Fruit fly (Drosophila melanogaster) whole organism, embryonic: ENCODE measurements around the gene Trf.
A peak's percentile ranks its signal among the peaks of the same experiment; 100 is the strongest.

Source experiments
- BtbVII ChIP-seq: fragments of 200-800 bp; sonication (Bioruptor generic); optimal IDR thresholded peaks from 3 replicates; lab custom pipeline; 2017; ENCODE audit warnings: missing biosample characterization, mild to moderate bottlenecking, missing genetic modification characterization
- Bteb2 ChIP-seq: fragments of 200-800 bp; sonication (Bioruptor generic); optimal IDR thresholded peaks from 2 replicates; lab custom pipeline; 2016; ENCODE audit warnings: missing biosample characterization, missing genetic modification characterization
- CG10321 ChIP-seq: fragments of 200-800 bp; sonication (Bioruptor generic); IDR thresholded peaks from 2 replicates; pipeline ENCODE4 v1.3.6; 2022; ENCODE audit warnings: missing biosample characterization, missing genetic modification characterization
- CG11398 ChIP-seq: fragments of 200-800 bp; sonication (Bioruptor generic); optimal IDR thresholded peaks from 2 replicates; lab custom pipeline; 2016; ENCODE audit warnings: missing biosample characterization, missing genetic modification characterization
- CG14860 ChIP-seq: fragments of 200-800 bp; sonication (Bioruptor generic); IDR thresholded peaks from 3 replicates; pipeline ENCODE4 v1.3.6; 2022; ENCODE audit warnings: missing biosample characterization, missing genetic modification characterization; ENCODE audit not compliant: partially characterized antibody
- CG15269 ChIP-seq: fragments of 200-800 bp; sonication (Bioruptor generic); optimal IDR thresholded peaks from 2 replicates; lab custom pipeline; 2018; ENCODE audit warnings: missing biosample characterization, mild to moderate bottlenecking, missing genetic modification characterization, moderate library complexity
- CG1602 ChIP-seq: fragments of 200-800 bp; sonication (Bioruptor generic); optimal IDR thresholded peaks from 3 replicates; lab custom pipeline; 2016; ENCODE audit warnings: missing biosample characterization, missing genetic modification characterization
- CG16813 ChIP-seq: fragments of 200-800 bp; sonication (Bioruptor generic); IDR thresholded peaks from 3 replicates; pipeline ENCODE4 v1.3.6; 2022; ENCODE audit warnings: missing biosample characterization, missing genetic modification characterization; ENCODE audit not compliant: partially characterized antibody
- CG17186 ChIP-seq: fragments of 200-800 bp; sonication (Bioruptor generic); optimal IDR thresholded peaks from 3 replicates; lab custom pipeline; 2017; ENCODE audit warnings: missing biosample characterization, missing genetic modification reagents, missing genetic modification characterization
- CG1832 ChIP-seq: fragments of 200-800 bp; sonication (Bioruptor generic); optimal IDR thresholded peaks from 2 replicates; lab custom pipeline; 2017; ENCODE audit warnings: missing biosample characterization, mild to moderate bottlenecking, missing genetic modification characterization, inconsistent platforms
- CG2199 ChIP-seq: fragments of 200-800 bp; sonication (Bioruptor generic); IDR thresholded peaks from 3 replicates; pipeline ENCODE4 v1.3.6; 2022; ENCODE audit warnings: missing biosample characterization, missing genetic modification characterization
- CG2889 ChIP-seq: fragments of 200-800 bp; sonication (Bioruptor generic); IDR thresholded peaks from 3 replicates; pipeline ENCODE4 v1.3.6; 2022; ENCODE audit warnings: missing biosample characterization, missing genetic modification characterization
- CG6854 ChIP-seq: fragments of 200-800 bp; sonication (Bioruptor generic); optimal IDR thresholded peaks from 3 replicates; lab custom pipeline; 2017; ENCODE audit warnings: missing biosample characterization, mild to moderate bottlenecking, missing genetic modification characterization
- CG7271 ChIP-seq: fragments of 200-800 bp; sonication (Bioruptor generic); optimal IDR thresholded peaks from 2 replicates; lab custom pipeline; 2018; ENCODE audit warnings: missing biosample characterization, mild to moderate bottlenecking, missing genetic modification characterization, moderate library complexity
- CG7745 ChIP-seq: fragments of 200-800 bp; sonication (Bioruptor generic); optimal IDR thresholded peaks from 2 replicates; lab custom pipeline; 2018; ENCODE audit warnings: missing biosample characterization, mild to moderate bottlenecking, missing genetic modification characterization, moderate library complexity
- CG9609 ChIP-seq: fragments of 200-800 bp; sonication (Bioruptor generic); optimal IDR thresholded peaks from 3 replicates; lab custom pipeline; 2016; ENCODE audit warnings: missing biosample characterization, missing genetic modification characterization
- D ChIP-seq, 2 experiments: fragments of 200-800 bp in 1 of 2; fragments of >200 bp in 1 of 2; sonication (Bioruptor generic) in 1 of 2; optimal IDR thresholded peaks; 2 replicates in 1 of 2; 3 replicates in 1 of 2; lab custom pipeline; 2017; ENCODE audit warnings: mild to moderate bottlenecking in 1 of 2, missing biosample characterization in 1 of 2, missing genetic modification characterization in 1 of 2, missing genetic modification reagents in 1 of 2
- Doc3 ChIP-seq: fragments of 200-800 bp; sonication (Bioruptor generic); IDR thresholded peaks from 3 replicates; pipeline ENCODE4 v1.3.6; 2022; ENCODE audit warnings: missing biosample characterization, missing genetic modification characterization; ENCODE audit not compliant: partially characterized antibody
- Drgx ChIP-seq: fragments of 200-800 bp; sonication (Bioruptor generic); IDR thresholded peaks from 2 replicates; pipeline ENCODE4 v1.3.6; 2022; ENCODE audit warnings: missing biosample characterization, missing genetic modification characterization
- E2f2 ChIP-seq: fragments of 200-800 bp; sonication (Bioruptor generic); IDR thresholded peaks from 2 replicates; pipeline ENCODE4 v1.3.6; 2022; ENCODE audit warnings: missing biosample characterization, missing genetic modification characterization
- ERR ChIP-seq: fragments of 200-800 bp; sonication (Bioruptor generic); optimal IDR thresholded peaks from 2 replicates; lab custom pipeline; 2016; ENCODE audit warnings: missing biosample characterization, missing genetic modification characterization
- HLHmδ ChIP-seq: fragments of 200-800 bp; sonication (Bioruptor generic); optimal IDR thresholded peaks from 2 replicates; lab custom pipeline; 2018; ENCODE audit warnings: missing biosample characterization, mild to moderate bottlenecking, missing genetic modification characterization, moderate library complexity
- Jarid2 ChIP-seq: fragments of 200-800 bp; sonication (Bioruptor generic); optimal IDR thresholded peaks from 3 replicates; lab custom pipeline; 2017; ENCODE audit warnings: mild to moderate bottlenecking, missing biosample characterization, missing genetic modification reagents, missing genetic modification characterization
- Med ChIP-seq: fragments of 200-800 bp; sonication (Bioruptor generic); peaks from one replicate; lab custom pipeline; 2016; ENCODE audit warnings: missing biosample characterization, missing genetic modification characterization, mild to moderate bottlenecking, inconsistent platforms, moderate library complexity
- NFAT ChIP-seq: fragments of 200-800 bp; sonication (Bioruptor generic); IDR thresholded peaks from 2 replicates; pipeline ENCODE4 v1.3.6; 2022; ENCODE audit warnings: missing biosample characterization, missing genetic modification characterization
- Poxn ChIP-seq: fragments of 200-800 bp; sonication (Bioruptor generic); IDR thresholded peaks from 2 replicates; pipeline ENCODE4 v1.3.6; 2022; ENCODE audit warnings: missing biosample characterization, missing genetic modification characterization
- Scr ChIP-seq: fragments of 200-800 bp; sonication (Bioruptor generic); IDR thresholded peaks from 2 replicates; pipeline ENCODE4 v1.3.6; 2022; ENCODE audit warnings: missing biosample characterization, missing genetic modification characterization; ENCODE audit not compliant: partially characterized antibody
- Side ChIP-seq: fragments of 200-800 bp; sonication (Bioruptor generic); optimal IDR thresholded peaks from 2 replicates; lab custom pipeline; 2016; ENCODE audit warnings: missing biosample characterization, missing genetic modification characterization
- Xrp1 ChIP-seq: fragments of 200-800 bp; sonication (Bioruptor generic); IDR thresholded peaks from 2 replicates; pipeline ENCODE4 v1.3.6; 2022; ENCODE audit warnings: missing biosample characterization, missing genetic modification characterization
- YL-1 ChIP-seq: fragments of 200-800 bp; sonication (Bioruptor generic); optimal IDR thresholded peaks from 3 replicates; lab custom pipeline; 2017; ENCODE audit warnings: missing biosample characterization, mild to moderate bottlenecking, missing genetic modification characterization
- ab ChIP-seq: fragments of 200-800 bp; sonication (Bioruptor generic); optimal IDR thresholded peaks from 2 replicates; lab custom pipeline; 2016; ENCODE audit warnings: missing biosample characterization, missing genetic modification characterization
- br ChIP-seq: fragments of >200 bp; optimal IDR thresholded peaks from 2 replicates; lab custom pipeline; 2017
- chif ChIP-seq, 2 experiments: fragments of 200-800 bp; sonication (Bioruptor generic); optimal IDR thresholded peaks; 3 replicates each; lab custom pipeline; 2016; ENCODE audit warnings: missing biosample characterization in 2 of 2, missing genetic modification characterization in 2 of 2
- chn ChIP-seq: fragments of 200-800 bp; sonication (Bioruptor generic); optimal IDR thresholded peaks from 2 replicates; lab custom pipeline; 2016; ENCODE audit warnings: missing biosample characterization, missing genetic modification characterization
- ci ChIP-seq: fragments of 200-800 bp; sonication (Bioruptor generic); IDR thresholded peaks from 3 replicates; pipeline ENCODE4 v1.3.6; 2022; ENCODE audit warnings: missing biosample characterization, missing genetic modification characterization
- croc ChIP-seq: fragments of 200-800 bp; sonication (Bioruptor generic); conservative IDR thresholded peaks from 3 replicates; pipeline ENCODE4 v1.3.6; 2022; ENCODE audit warnings: missing biosample characterization, missing genetic modification characterization
- gsb-n ChIP-seq: fragments of 200-800 bp; sonication (Bioruptor generic); optimal IDR thresholded peaks from 3 replicates; lab custom pipeline; 2018; ENCODE audit warnings: missing biosample characterization, mild to moderate bottlenecking, missing genetic modification characterization
- hbn ChIP-seq: fragments of 200-800 bp; sonication (Bioruptor generic); IDR thresholded peaks from 2 replicates; pipeline ENCODE4 v1.3.6; 2022; ENCODE audit warnings: missing biosample characterization, missing genetic modification characterization; ENCODE audit not compliant: partially characterized antibody
- hkb ChIP-seq, 2 experiments: fragments of 200-800 bp in 1 of 2; fragments of >200 bp in 1 of 2; sonication (Bioruptor generic) in 1 of 2; IDR thresholded peaks in 1 of 2; optimal IDR thresholded peaks in 1 of 2; 2 replicates each; pipeline versions ENCODE4 v1.3.6 to Lab custom; 2017 to 2022; ENCODE audit warnings: missing biosample characterization in 1 of 2, missing genetic modification characterization in 1 of 2
- hth ChIP-seq: fragments of >200 bp; optimal IDR thresholded peaks from 2 replicates; lab custom pipeline; 2017; ENCODE audit warnings: inconsistent platforms
- jumu ChIP-seq: fragments of 200-800 bp; sonication (Bioruptor generic); optimal IDR thresholded peaks from 3 replicates; lab custom pipeline; 2016; ENCODE audit warnings: missing biosample characterization, missing genetic modification characterization
- lab ChIP-seq: fragments of 200-800 bp; sonication (Bioruptor generic); optimal IDR thresholded peaks from 3 replicates; lab custom pipeline; 2017; ENCODE audit warnings: missing biosample characterization, missing genetic modification characterization, mild to moderate bottlenecking, moderate library complexity, missing genetic modification reagents
- mam ChIP-seq: fragments of 200-800 bp; sonication (Bioruptor generic); optimal IDR thresholded peaks from 3 replicates; lab custom pipeline; 2016; ENCODE audit warnings: missing biosample characterization, missing genetic modification characterization
- nom ChIP-seq: fragments of 200-800 bp; sonication (Bioruptor generic); optimal IDR thresholded peaks from 2 replicates; lab custom pipeline; 2017; ENCODE audit warnings: missing biosample characterization, missing genetic modification characterization, mild to moderate bottlenecking, moderate library complexity, missing genetic modification reagents
- otp ChIP-seq: fragments of 200-800 bp; sonication (Bioruptor generic); IDR thresholded peaks from 3 replicates; pipeline ENCODE4, ENCODE4 v1.3.6; 2022; ENCODE audit warnings: missing biosample characterization, missing genetic modification characterization
- pfk ChIP-seq: fragments of 200-800 bp; sonication (Bioruptor generic); optimal IDR thresholded peaks from 2 replicates; lab custom pipeline; 2018; ENCODE audit warnings: missing biosample characterization, mild to moderate bottlenecking, missing genetic modification characterization, moderate library complexity
- rib ChIP-seq: fragments of 200-800 bp; sonication (Bioruptor generic); IDR thresholded peaks from 2 replicates; pipeline ENCODE4 v1.3.6; 2022; ENCODE audit warnings: missing biosample characterization, missing genetic modification characterization
- wdn ChIP-seq: fragments of 200-800 bp; sonication (Bioruptor generic); IDR thresholded peaks from 2 replicates; pipeline ENCODE4 v1.3.6; 2022; ENCODE audit warnings: missing biosample characterization, missing genetic modification characterization
- zfh1 ChIP-seq: fragments of 200-800 bp; sonication (Bioruptor generic); IDR thresholded peaks from 3 replicates; pipeline ENCODE4 v1.3.6; 2022; ENCODE audit warnings: missing biosample characterization, missing genetic modification characterization
- zfh2 ChIP-seq: fragments of 200-800 bp; sonication (Bioruptor generic); optimal IDR thresholded peaks from 2 replicates; lab custom pipeline; 2016; ENCODE audit warnings: missing biosample characterization, missing genetic modification characterization

Gene Trf

DNA sequence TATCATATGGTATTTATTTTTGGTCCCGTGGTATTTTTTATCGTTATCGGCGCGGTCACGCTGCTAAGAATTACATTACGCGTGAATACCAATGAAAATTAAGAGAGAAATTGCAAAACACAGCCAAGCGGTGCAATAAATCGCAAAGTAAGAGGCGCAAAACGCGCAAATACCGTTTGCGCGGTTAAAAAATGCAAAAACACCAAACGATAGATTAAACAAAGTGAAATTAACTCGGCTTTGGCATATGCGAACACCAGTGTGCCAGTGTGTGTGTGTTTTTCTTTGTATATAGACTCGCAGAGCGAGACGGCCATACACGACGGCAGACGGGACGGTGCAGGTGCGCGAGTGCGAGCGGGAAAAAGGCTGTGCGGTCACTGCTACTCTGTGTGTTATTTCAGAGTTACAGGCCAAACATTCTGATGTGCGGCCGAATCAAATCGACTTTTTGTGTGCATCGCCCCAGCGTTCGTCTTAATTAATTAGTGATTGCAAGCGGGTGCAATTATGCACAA, 41.9 kb upstream of the Trf start, which contains the start of gene Cka (continued):
- TF ChIP-seq Drgx (GFP tag; lab: Robert Waterston, UW) (no peak), CG17186 (peak; percentile 36), Side (no peak), hbn (GFP tag; lab: Robert Waterston, UW) (no peak), Bteb2 (no peak), E2f2 (peak; percentile 18; the same call in 1 of the 2 replicates), Poxn (no peak), zfh1 (GFP tag; lab: Robert Waterston, UW) (no peak), YL-1 (peak; percentile 96), Xrp1 (GFP tag; lab: Robert Waterston, UW) (no peak), croc (GFP tag; lab: Robert Waterston, UW) (no peak), Scr (GFP tag; lab: Robert Waterston, UW) (peak; percentile 8; the same call in 1 of the 2 replicates), BtbVII (GFP tag; lab: Kevin White, UChicago) (no peak), Jarid2 (GFP tag; lab: Kevin White, UChicago) (no peak), chn (GFP tag; lab: Kevin White, UChicago) (no peak), CG2199 (GFP tag; lab: Robert Waterston, UW) (peak; percentile 93), CG2889 (no peak), pfk (GFP tag; lab: Kevin White, UChicago) (peak; percentile 3), CG1602 (GFP tag; lab: Kevin White, UChicago) (no peak), jumu (GFP tag; lab: Kevin White, UChicago) (peak; percentile 13), HLHmδ (GFP tag; lab: Kevin White, UChicago) (peak; percentile 54), CG14860 (GFP tag; lab: Robert Waterston, UW) (0 out of 3 replicates have a peak, but pooled peaks have one; percentile 15), CG7271 (tag; lab: Kevin White, UChicago) (no peak), chif (GFP tag; optimal IDR thresholded peaks at IDR 0.05; lab: Kevin White, UChicago) (no peak), CG10321 (peak; percentile 98), wdn (GFP tag; lab: Robert Waterston, UW) (no peak), nom (peak; percentile 38), CG11398 (GFP tag; lab: Kevin White, UChicago) (no peak), ERR (GFP tag; lab: Kevin White, UChicago) (no peak), NFAT (GFP tag; lab: Robert Waterston, UW) (no peak; the same call in 1 of the 2 replicates), rib (GFP tag; lab: Robert Waterston, UW) (peak; percentile 69), mam (no peak), CG1832 (GFP tag; lab: Kevin White, UChicago) (peak; percentile 97), br (no peak), gsb-n (tag; lab: Kevin White, UChicago) (peak; percentile 52), hth (lab: Kevin White, UChicago) (no peak), CG9609 (GFP tag; lab: Kevin White, UChicago) (no peak), ab (GFP tag; lab: Kevin White, UChicago) (no peak), Med (GFP tag; lab: Kevin White, UChicago) (peak; percentile 87), otp (peak; percentile 63; the same call in 1 of the 3 replicates), CG7745 (tag; lab: Kevin White, UChicago) (peak; percentile 53), lab (GFP tag; lab: Kevin White, UChicago) (peak; percentile 46), CG16813 (no peak), ci (peak; percentile 48; the same call in 2 of the 3 replicates), Doc3 (GFP tag; lab: Robert Waterston, UW) (no peak), D (optimal IDR thresholded peaks at IDR 0.05; lab: Kevin White, UChicago) (peak; percentile 73), D (GFP tag; optimal IDR thresholded peaks at IDR 0.05; lab: Kevin White, UChicago) (no peak), hkb (optimal IDR thresholded peaks at IDR 0.05; lab: Kevin White, UChicago) (peak; percentile 59), hkb (GFP tag; IDR thresholded peaks at IDR 0.05; lab: Robert Waterston, UW) (no peak), CG15269 (tag; lab: Kevin White, UChicago) (no peak), zfh2 (GFP tag; lab: Kevin White, UChicago) (no peak), CG6854 (no peak)
